Fruit fly (Drosophila melanogaster) whole organism, embryonic: ENCODE data around the gene MAPk-Ak2.
A peak's percentile ranks its signal among the peaks of the same experiment; 100 is the strongest.

Experiments used
- Atf3 ChIP-seq: fragments of 200-800 bp; sonication (Bioruptor generic); optimal IDR thresholded peaks from 3 replicates; lab custom pipeline; 2016; ENCODE audit warnings: missing biosample characterization, missing genetic modification characterization
- CG10979 ChIP-seq: fragments of 200-800 bp; sonication (Bioruptor generic); optimal IDR thresholded peaks from 2 replicates; lab custom pipeline; 2018; ENCODE audit warnings: missing biosample characterization, mild to moderate bottlenecking, missing genetic modification characterization, moderate library complexity
- CG12155 ChIP-seq: fragments of 200-800 bp; sonication (Bioruptor generic); optimal IDR thresholded peaks from 3 replicates; lab custom pipeline; 2016; ENCODE audit warnings: missing biosample characterization, missing genetic modification characterization
- CG12391 ChIP-seq: fragments of 200-800 bp; sonication (Bioruptor generic); optimal IDR thresholded peaks from 3 replicates; lab custom pipeline; 2018; ENCODE audit warnings: missing biosample characterization, mild to moderate bottlenecking, missing genetic modification characterization, moderate library complexity
- CG13775 ChIP-seq: fragments of 200-800 bp; sonication (Bioruptor generic); optimal IDR thresholded peaks from 3 replicates; lab custom pipeline; 2017; ENCODE audit warnings: missing biosample characterization, mild to moderate bottlenecking, missing genetic modification characterization
- CG18011 ChIP-seq: fragments of 200-800 bp; sonication (Bioruptor generic); optimal IDR thresholded peaks from 2 replicates; lab custom pipeline; 2017; ENCODE audit warnings: missing biosample characterization, missing genetic modification characterization, mild to moderate bottlenecking, moderate library complexity, missing genotype
- CG18599 ChIP-seq: fragments of 200-800 bp; sonication (Bioruptor generic); optimal IDR thresholded peaks from 3 replicates; lab custom pipeline; 2017; ENCODE audit warnings: missing biosample characterization, missing genetic modification characterization, mild to moderate bottlenecking, moderate library complexity, missing genetic modification reagents
- CG30403 ChIP-seq: fragments of 200-800 bp; sonication (Bioruptor generic); optimal IDR thresholded peaks from 3 replicates; lab custom pipeline; 2016; ENCODE audit warnings: missing biosample characterization, missing genetic modification characterization
- CG31388 ChIP-seq: fragments of 200-800 bp; sonication (Bioruptor generic); optimal IDR thresholded peaks from 2 replicates; lab custom pipeline; 2016; ENCODE audit warnings: missing biosample characterization, missing genetic modification characterization
- CG32767 ChIP-seq: fragments of 200-800 bp; sonication (Bioruptor generic); IDR thresholded peaks from 2 replicates; pipeline ENCODE4 v1.3.6; 2022; ENCODE audit warnings: missing biosample characterization, missing genetic modification characterization
- CG33213 ChIP-seq: fragments of 200-800 bp; sonication (Bioruptor generic); optimal IDR thresholded peaks from 3 replicates; lab custom pipeline; 2016; ENCODE audit warnings: missing biosample characterization, missing genetic modification characterization
- CG34376 ChIP-seq: fragments of 200-800 bp; sonication (Bioruptor generic); optimal IDR thresholded peaks from 2 replicates; lab custom pipeline; 2018; ENCODE audit warnings: missing biosample characterization, mild to moderate bottlenecking, missing genetic modification characterization
- CG4707 ChIP-seq: fragments of 200-800 bp; sonication (Bioruptor generic); optimal IDR thresholded peaks from 2 replicates; lab custom pipeline; 2018; ENCODE audit warnings: missing biosample characterization, mild to moderate bottlenecking, missing genetic modification characterization, moderate library complexity
- CG5180 ChIP-seq: fragments of 200-800 bp; sonication (Bioruptor generic); optimal IDR thresholded peaks from 3 replicates; lab custom pipeline; 2017; ENCODE audit warnings: missing biosample characterization, missing genetic modification characterization, mild to moderate bottlenecking, moderate library complexity, missing genetic modification reagents
- CG7357 ChIP-seq: fragments of 200-800 bp; sonication (Bioruptor generic); IDR thresholded peaks from 3 replicates; pipeline ENCODE4 v1.3.6; 2022; ENCODE audit warnings: missing biosample characterization, missing genetic modification characterization
- CG7556 ChIP-seq: fragments of 200-800 bp; sonication (Bioruptor generic); optimal IDR thresholded peaks from 2 replicates; lab custom pipeline; 2017; ENCODE audit warnings: missing biosample characterization, mild to moderate bottlenecking, missing genetic modification characterization
- D ChIP-seq, 2 experiments: fragments of 200-800 bp in 1 of 2; fragments of >200 bp in 1 of 2; sonication (Bioruptor generic) in 1 of 2; optimal IDR thresholded peaks; 2 replicates in 1 of 2; 3 replicates in 1 of 2; lab custom pipeline; 2017; ENCODE audit warnings: mild to moderate bottlenecking in 1 of 2, missing biosample characterization in 1 of 2, missing genetic modification characterization in 1 of 2, missing genetic modification reagents in 1 of 2
- Dip3 ChIP-seq: fragments of 200-800 bp; sonication (Bioruptor generic); optimal IDR thresholded peaks from 3 replicates; lab custom pipeline; 2016; ENCODE audit warnings: missing biosample characterization, missing genetic modification characterization
- HLHmδ ChIP-seq: fragments of 200-800 bp; sonication (Bioruptor generic); optimal IDR thresholded peaks from 2 replicates; lab custom pipeline; 2018; ENCODE audit warnings: missing biosample characterization, mild to moderate bottlenecking, missing genetic modification characterization, moderate library complexity
- Hand ChIP-seq: fragments of 200-800 bp; sonication (Bioruptor generic); optimal IDR thresholded peaks from 2 replicates; lab custom pipeline; 2017; ENCODE audit warnings: mild to moderate bottlenecking, missing biosample characterization, missing genetic modification reagents, missing genetic modification characterization
- HmgZ ChIP-seq: fragments of 200-800 bp; sonication (Bioruptor generic); optimal IDR thresholded peaks from 2 replicates; lab custom pipeline; 2018; ENCODE audit warnings: missing biosample characterization, mild to moderate bottlenecking, missing genetic modification characterization
- Hsf ChIP-seq: fragments of 200-800 bp; sonication (Bioruptor generic); optimal IDR thresholded peaks from 3 replicates; lab custom pipeline; 2016; ENCODE audit warnings: missing biosample characterization, missing genetic modification characterization
- Myb ChIP-seq: fragments of 200-800 bp; sonication (Bioruptor generic); optimal IDR thresholded peaks from 2 replicates; lab custom pipeline; 2016; ENCODE audit warnings: missing biosample characterization, missing genetic modification characterization
- Opbp ChIP-seq: fragments of 200-800 bp; sonication (Bioruptor generic); IDR thresholded peaks from 3 replicates; pipeline ENCODE4 v1.3.6; 2022; ENCODE audit warnings: missing biosample characterization, missing genetic modification characterization; ENCODE audit not compliant: partially characterized antibody
- Ptx1 ChIP-seq: fragments of 200-800 bp; sonication (Bioruptor generic); IDR thresholded peaks from 2 replicates; pipeline ENCODE4 v1.3.6; 2022; ENCODE audit warnings: missing biosample characterization, missing genetic modification characterization
- Rx ChIP-seq: fragments of 200-800 bp; sonication (Bioruptor generic); IDR thresholded peaks from 2 replicates; pipeline ENCODE4 v1.3.6; 2022; ENCODE audit warnings: missing biosample characterization, missing genetic modification characterization
- Scr ChIP-seq: fragments of 200-800 bp; sonication (Bioruptor generic); IDR thresholded peaks from 2 replicates; pipeline ENCODE4 v1.3.6; 2022; ENCODE audit warnings: missing biosample characterization, missing genetic modification characterization; ENCODE audit not compliant: partially characterized antibody
- cg ChIP-seq: fragments of 200-800 bp; sonication (Bioruptor generic); optimal IDR thresholded peaks from 3 replicates; lab custom pipeline; 2019; ENCODE audit warnings: missing biosample characterization, mild to moderate bottlenecking, missing genetic modification characterization, moderate library complexity
- dpn ChIP-seq, 2 experiments: fragments of 200-800 bp; sonication (Bioruptor generic); optimal IDR thresholded peaks; 3 replicates each; lab custom pipeline; 2016; ENCODE audit warnings: missing biosample characterization in 2 of 2, missing genetic modification characterization in 2 of 2
- gcm ChIP-seq: fragments of 200-800 bp; sonication (Bioruptor generic); optimal IDR thresholded peaks from 2 replicates; lab custom pipeline; 2019; ENCODE audit warnings: missing biosample characterization, mild to moderate bottlenecking, missing genetic modification characterization, moderate library complexity
- gsb-n ChIP-seq: fragments of 200-800 bp; sonication (Bioruptor generic); optimal IDR thresholded peaks from 3 replicates; lab custom pipeline; 2018; ENCODE audit warnings: missing biosample characterization, mild to moderate bottlenecking, missing genetic modification characterization
- ham ChIP-seq: fragments of 200-800 bp; sonication (Bioruptor generic); IDR thresholded peaks from 2 replicates; pipeline ENCODE4 v1.3.6; 2022; ENCODE audit warnings: missing biosample characterization, missing genetic modification characterization
- hb ChIP-seq: fragments of 200-800 bp; sonication (Bioruptor generic); IDR thresholded peaks from 3 replicates; pipeline ENCODE4 v1.3.6; 2022; ENCODE audit warnings: missing biosample characterization, missing genetic modification characterization; ENCODE audit not compliant: partially characterized antibody
- ind ChIP-seq: fragments of 200-800 bp; sonication (Bioruptor generic); optimal IDR thresholded peaks from 3 replicates; lab custom pipeline; 2016; ENCODE audit warnings: missing biosample characterization, missing genetic modification characterization
- lmd ChIP-seq: fragments of 200-800 bp; sonication (Bioruptor generic); IDR thresholded peaks from 2 replicates; pipeline ENCODE4 v1.3.6; 2022; ENCODE audit warnings: missing biosample characterization, missing genetic modification characterization
- lola ChIP-seq, 3 experiments: fragments of >200 bp in 2 of 3; fragments of 200-800 bp in 1 of 3; sonication (Bioruptor generic) in 1 of 3; optimal IDR thresholded peaks; 2 replicates each; lab custom pipeline; 2017 to 2019; ENCODE audit warnings: missing biosample characterization in 3 of 3, missing genetic modification characterization in 3 of 3, mild to moderate bottlenecking in 1 of 3, moderate library complexity in 1 of 3
- luna ChIP-seq: fragments of 200-800 bp; sonication (Bioruptor generic); optimal IDR thresholded peaks from 2 replicates; lab custom pipeline; 2016; ENCODE audit warnings: missing biosample characterization, missing genetic modification characterization
- nau ChIP-seq: fragments of 200-800 bp; sonication (Bioruptor generic); optimal IDR thresholded peaks from 3 replicates; lab custom pipeline; 2017; ENCODE audit warnings: missing biosample characterization, mild to moderate bottlenecking, missing genetic modification characterization, missing genetic modification reagents
- nerfin-2 ChIP-seq: fragments of 200-800 bp; sonication (Bioruptor generic); IDR thresholded peaks from 2 replicates; pipeline ENCODE4 v1.3.6; 2022; ENCODE audit warnings: missing biosample characterization, missing genetic modification characterization; ENCODE audit not compliant: partially characterized antibody
- nmo ChIP-seq: fragments of 200-800 bp; sonication (Bioruptor generic); optimal IDR thresholded peaks from 2 replicates; lab custom pipeline; 2018; ENCODE audit warnings: missing biosample characterization, mild to moderate bottlenecking, missing genetic modification characterization, moderate library complexity
- pan ChIP-seq, 4 experiments: fragments of >200 bp in 3 of 4; fragments of 200-800 bp in 1 of 4; sonication (Bioruptor generic) in 1 of 4; optimal IDR thresholded peaks in 3 of 4; IDR thresholded peaks in 1 of 4; 2 replicates each; pipeline versions ENCODE4 v1.3.6 to Lab custom; 2017 to 2022; ENCODE audit warnings: missing biosample characterization in 2 of 4, missing genetic modification characterization in 2 of 4, mixed read lengths in 1 of 4
- pfk ChIP-seq: fragments of 200-800 bp; sonication (Bioruptor generic); optimal IDR thresholded peaks from 2 replicates; lab custom pipeline; 2018; ENCODE audit warnings: missing biosample characterization, mild to moderate bottlenecking, missing genetic modification characterization, moderate library complexity
- pita ChIP-seq: fragments of 200-800 bp; sonication (Bioruptor generic); optimal IDR thresholded peaks from 2 replicates; lab custom pipeline; 2017; ENCODE audit warnings: missing biosample characterization, mild to moderate bottlenecking, missing genetic modification characterization
- pzg ChIP-seq: fragments of 200-800 bp; sonication (Bioruptor generic); optimal IDR thresholded peaks from 3 replicates; lab custom pipeline; 2018; ENCODE audit warnings: missing biosample characterization, mild to moderate bottlenecking, missing genetic modification characterization, moderate library complexity
- run ChIP-seq: fragments of 200-800 bp; sonication (Bioruptor generic); optimal IDR thresholded peaks from 3 replicates; lab custom pipeline; 2018; ENCODE audit warnings: missing biosample characterization, mild to moderate bottlenecking, missing genetic modification characterization
- tgo ChIP-seq: fragments of 200-800 bp; sonication (Bioruptor generic); IDR thresholded peaks from 3 replicates; pipeline ENCODE4 v1.3.6; 2022; ENCODE audit warnings: missing biosample characterization, missing genetic modification characterization
- trh ChIP-seq: fragments of 200-800 bp; sonication (Bioruptor generic); optimal IDR thresholded peaks from 2 replicates; lab custom pipeline; 2016; ENCODE audit warnings: missing biosample characterization, missing genetic modification characterization
- twi ChIP-seq: fragments of 200-800 bp; optimal IDR thresholded peaks from 2 replicates; lab custom pipeline; 2019; ENCODE audit warnings: missing biosample characterization, mild to moderate bottlenecking, missing genetic modification characterization, moderate library complexity
- zf30C ChIP-seq: fragments of 200-800 bp; sonication (Bioruptor generic); optimal IDR thresholded peaks from 3 replicates; lab custom pipeline; 2018; ENCODE audit warnings: missing biosample characterization, mild to moderate bottlenecking, missing genetic modification characterization

Gene MAPk-Ak2

dm6 chrX:5786559-5786958 is 22.6 kb upstream of the MAPk-Ak2 start (continued):
- TF ChIP-seq CG32767 (GFP tag; lab: Robert Waterston, UW), result no peak
- TF ChIP-seq nerfin-2 (GFP tag; lab: Robert Waterston, UW), result no peak
- TF ChIP-seq Dip3 (GFP tag; lab: Kevin White, UChicago), result no peak
- peak; percentile 56 for TF ChIP-seq CG12391 (tag; lab: Kevin White, UChicago)
- TF ChIP-seq run (tag; lab: Kevin White, UChicago), result no peak
- no peak for TF ChIP-seq lola (GFP tag; optimal IDR thresholded peaks at IDR 0.05; lab: Kevin White, UChicago)
- no peak for TF ChIP-seq Opbp (GFP tag; lab: Robert Waterston, UW)
- no peak for TF ChIP-seq D (optimal IDR thresholded peaks at IDR 0.05; lab: Kevin White, UChicago)
- TF ChIP-seq D (GFP tag; optimal IDR thresholded peaks at IDR 0.05; lab: Kevin White, UChicago), result no peak
- no peak for TF ChIP-seq cg (GFP tag; lab: Kevin White, UChicago)
- TF ChIP-seq Myb (GFP tag; lab: Kevin White, UChicago), result no peak
- TF ChIP-seq pan (optimal IDR thresholded peaks at IDR 0.05; lab: Kevin White, UChicago), result no peak
- TF ChIP-seq pan (GFP tag; optimal IDR thresholded peaks at IDR 0.05 in 1 of 2, IDR thresholded peaks at IDR 0.05 in 1 of 2), result peak in 1 of 2 experiments; percentile 52
- no peak for TF ChIP-seq gsb-n
- TF ChIP-seq nmo (GFP tag; lab: Kevin White, UChicago), result no peak
- no peak for TF ChIP-seq ham (GFP tag; lab: Robert Waterston, UW)
- no peak for TF ChIP-seq gcm
- no peak for TF ChIP-seq CG13775 (GFP tag; lab: Kevin White, UChicago)
- TF ChIP-seq Scr (GFP tag; lab: Robert Waterston, UW), result no peak
- TF ChIP-seq CG34376 (GFP tag; lab: Kevin White, UChicago), result no peak
- no peak for TF ChIP-seq zf30C (GFP tag; lab: Kevin White, UChicago)
- no peak for TF ChIP-seq CG18011 (GFP tag; lab: Kevin White, UChicago)
- TF ChIP-seq CG7357, result no peak
- no peak for TF ChIP-seq CG31388 (GFP tag; lab: Kevin White, UChicago)
- peak; percentile 46 for TF ChIP-seq CG7556 (GFP tag; lab: Kevin White, UChicago)
- TF ChIP-seq luna (GFP tag; lab: Kevin White, UChicago), result no peak
- no peak for TF ChIP-seq CG4707
- TF ChIP-seq Ptx1 (GFP tag; lab: Robert Waterston, UW), result peak; percentile 66
- no peak for TF ChIP-seq pfk (GFP tag; lab: Kevin White, UChicago)
- 0 out of 2 replicates have a peak, but pooled peaks have one; percentile 21 for TF ChIP-seq lmd (GFP tag; lab: Robert Waterston, UW)
- TF ChIP-seq CG33213 (GFP tag; lab: Kevin White, UChicago), result no peak
- no peak for TF ChIP-seq twi
- TF ChIP-seq HmgZ (tag; lab: Kevin White, UChicago), result no peak
- TF ChIP-seq CG18599, result no peak
- no peak for TF ChIP-seq Hand (GFP tag; lab: Kevin White, UChicago)
- no peak for TF ChIP-seq nau
- TF ChIP-seq Rx (GFP tag; lab: Robert Waterston, UW), result no peak
- TF ChIP-seq hb (GFP tag; lab: Robert Waterston, UW), result no peak
- TF ChIP-seq Atf3 (GFP tag; lab: Kevin White, UChicago), result no peak
- TF ChIP-seq ind (GFP tag; lab: Kevin White, UChicago), result no peak
- TF ChIP-seq dpn (GFP tag; optimal IDR thresholded peaks at IDR 0.05; lab: Kevin White, UChicago), result no peak
- TF ChIP-seq CG5180 (GFP tag; lab: Kevin White, UChicago), result no peak
- no peak for TF ChIP-seq trh (GFP tag; lab: Kevin White, UChicago)
- peak; percentile 29; the same call in 2 of the 3 replicates for TF ChIP-seq tgo (GFP tag; lab: Robert Waterston, UW)
- no peak for TF ChIP-seq pzg
- no peak for TF ChIP-seq pita (GFP tag; lab: Kevin White, UChicago)
- no peak for TF ChIP-seq CG12155
- no peak for TF ChIP-seq Hsf (GFP tag; lab: Kevin White, UChicago)
- TF ChIP-seq CG30403 (GFP tag; lab: Kevin White, UChicago), result peak; percentile 32
- TF ChIP-seq HLHmδ (GFP tag; lab: Kevin White, UChicago), result no peak
- no peak for TF ChIP-seq CG10979 (tag; lab: Kevin White, UChicago)
